Worm (Caenorhabditis elegans): Measurements from ENCODE around the gene F35F10.6.

ce11 chrV:3324178-3324577, 35.0 kb upstream of the F35F10.6 start, which contains the start of gene C17B7.8:
- TF ChIP-seq lin-11 (tag; optimal IDR thresholded peaks at IDR 0.05) = no peak
- no peak for TF ChIP-seq sdc-2 (tag; optimal IDR thresholded peaks at IDR 0.05)
- no peak for TF ChIP-seq pha-2 (tag; optimal IDR thresholded peaks at IDR 0.05)
- no peak for TF ChIP-seq sox-2 (GFP tag; IDR thresholded peaks at IDR 0.05)
